Worm (Caenorhabditis elegans) whole organism, mixed stage, embryonic: ENCODE measurements around the gene clu-1.
A peak's percentile ranks its signal among the peaks of the same experiment; 100 is the strongest.

ENCODE experiments used
- blmp-1 ChIP-seq: fragments of 150-350 bp; optimal IDR thresholded peaks from 2 replicates; lab custom pipeline; 2014; ENCODE audit warnings: missing biosample characterization, missing genetic modification characterization
- ceh-39 ChIP-seq: fragments of 150-350 bp; optimal IDR thresholded peaks from 2 replicates; lab custom pipeline; 2014; ENCODE audit warnings: missing biosample characterization, missing genetic modification characterization
- ceh-43 ChIP-seq: fragments of 200-800 bp; sonication (Bioruptor generic); optimal IDR thresholded peaks from 2 replicates; lab custom pipeline; 2018; ENCODE audit warnings: mild to moderate bottlenecking, missing genetic modification characterization, moderate library complexity, missing compliant biosample characterization
- ces-1 ChIP-seq: fragments of 150-350 bp; optimal IDR thresholded peaks from 2 replicates; lab custom pipeline; 2014; ENCODE audit warnings: missing biosample characterization, missing genetic modification reagents, missing genetic modification characterization
- cnd-1 ChIP-seq: fragments of 200-800 bp; sonication (Bioruptor generic); optimal IDR thresholded peaks from 2 replicates; lab custom pipeline; 2018; ENCODE audit warnings: mild to moderate bottlenecking, missing genetic modification characterization, missing compliant biosample characterization
- drap-1 ChIP-seq: fragments of 200-800 bp; sonication (Bioruptor generic); optimal IDR thresholded peaks from 3 replicates; lab custom pipeline; 2018; ENCODE audit warnings: mild to moderate bottlenecking, missing genetic modification characterization, missing compliant biosample characterization
- elt-1 ChIP-seq: sonication (generic microtip); optimal IDR thresholded peaks from 2 replicates; lab custom pipeline; 2017; ENCODE audit warnings: missing genetic modification characterization, mild to moderate bottlenecking, missing compliant biosample characterization, antibody characterized with exemption, moderate library complexity, borderline replicate concordance; ENCODE audit not compliant: insufficient read depth
- elt-3 ChIP-seq: fragments of 150-350 bp; optimal IDR thresholded peaks from 2 replicates; lab custom pipeline; 2014; ENCODE audit warnings: missing biosample characterization, missing genetic modification characterization
- flh-1 ChIP-seq: fragments of 200-800 bp; sonication (Bioruptor generic); optimal IDR thresholded peaks from 2 replicates; lab custom pipeline; 2018; ENCODE audit warnings: mild to moderate bottlenecking, missing genetic modification characterization, moderate library complexity, missing compliant biosample characterization
- ham-2 ChIP-seq: fragments of 200-800 bp; sonication (Bioruptor generic); optimal IDR thresholded peaks from 2 replicates; lab custom pipeline; 2018; ENCODE audit warnings: mild to moderate bottlenecking, missing genetic modification characterization, missing compliant biosample characterization
- hlh-1 ChIP-seq: fragments of 150-350 bp; optimal IDR thresholded peaks from 2 replicates; lab custom pipeline; 2014; ENCODE audit warnings: missing biosample characterization, missing genetic modification reagents, missing genetic modification characterization
- lin-13 ChIP-seq: fragments of 150-350 bp; optimal IDR thresholded peaks from 2 replicates; lab custom pipeline; 2014; ENCODE audit warnings: missing biosample characterization, missing genetic modification characterization
- lin-32 ChIP-seq: fragments of 200-800 bp; sonication (Bioruptor generic); optimal IDR thresholded peaks from 2 replicates; lab custom pipeline; 2018; ENCODE audit warnings: mild to moderate bottlenecking, missing genetic modification characterization, missing compliant biosample characterization
- lsy-2 ChIP-seq: fragments of 150-350 bp; optimal IDR thresholded peaks from 2 replicates; lab custom pipeline; 2014; ENCODE audit warnings: missing biosample characterization, missing genetic modification characterization
- mab-5 ChIP-seq: fragments of 150-350 bp; optimal IDR thresholded peaks from 2 replicates; lab custom pipeline; 2014; ENCODE audit warnings: missing biosample characterization, missing genetic modification characterization
- mep-1 ChIP-seq: fragments of 150-350 bp; optimal IDR thresholded peaks from 2 replicates; lab custom pipeline; 2017; ENCODE audit warnings: missing biosample characterization, missing genetic modification reagents, missing genetic modification characterization, inconsistent platforms
- mls-2 ChIP-seq: sonication (generic microtip); optimal IDR thresholded peaks from 2 replicates; lab custom pipeline; 2016; ENCODE audit warnings: mild to moderate bottlenecking, missing genetic modification characterization, moderate library complexity, missing compliant biosample characterization
- nhr-2 ChIP-seq: fragments of 150-350 bp; optimal IDR thresholded peaks from 2 replicates; lab custom pipeline; 2014; ENCODE audit warnings: missing biosample characterization, missing genetic modification characterization
- nhr-28 ChIP-seq: fragments of 150-350 bp; optimal IDR thresholded peaks from 2 replicates; lab custom pipeline; 2014; ENCODE audit warnings: missing biosample characterization, missing genetic modification characterization
- nhr-76 ChIP-seq: sonication (generic microtip); optimal IDR thresholded peaks from 2 replicates; lab custom pipeline; 2017; ENCODE audit warnings: missing biosample characterization, missing genetic modification characterization
- pha-4 ChIP-seq: fragments of 150-350 bp; optimal IDR thresholded peaks from 2 replicates; lab custom pipeline; 2018; ENCODE audit warnings: missing biosample characterization, missing genetic modification reagents, missing genetic modification characterization
- snpc-4 ChIP-seq: fragments of 150-350 bp; optimal IDR thresholded peaks from 2 replicates; lab custom pipeline; 2014; ENCODE audit warnings: missing biosample characterization, missing genetic modification characterization
- tbx-8 ChIP-seq: fragments of 200-800 bp; sonication (Bioruptor generic); optimal IDR thresholded peaks from 2 replicates; lab custom pipeline; 2018; ENCODE audit warnings: mild to moderate bottlenecking, missing genetic modification characterization, moderate library complexity, missing compliant biosample characterization
- unc-39 ChIP-seq: fragments of 150-350 bp; optimal IDR thresholded peaks from 2 replicates; lab custom pipeline; 2014; ENCODE audit warnings: missing biosample characterization, missing genetic modification characterization
- unc-62 ChIP-seq: fragments of 150-350 bp; optimal IDR thresholded peaks from 2 replicates; lab custom pipeline; 2014; ENCODE audit warnings: missing biosample characterization, missing genetic modification reagents, missing genetic modification characterization
- zip-8 ChIP-seq: fragments of 150-350 bp; optimal IDR thresholded peaks from 2 replicates; lab custom pipeline; 2014; ENCODE audit warnings: missing biosample characterization, missing genetic modification characterization
- ztf-11 ChIP-seq: fragments of 150-350 bp; optimal IDR thresholded peaks from 2 replicates; lab custom pipeline; 2014; ENCODE audit warnings: missing biosample characterization, missing genetic modification characterization

clu-1 gene

ce11 chrIII:9472464-9472863 lies 48.8 kb downstream of the clu-1 start:
- TF ChIP-seq hlh-1 (tag; lab: Kevin White, UChicago) (no peak), tbx-8 (GFP tag; lab: Kevin White, UChicago) (no peak), unc-39 (tag; lab: Kevin White, UChicago) (no peak), nhr-2 (tag; lab: Kevin White, UChicago) (no peak), nhr-28 (no peak), cnd-1 (tag; lab: Kevin White, UChicago) (no peak), snpc-4 (tag; lab: Kevin White, UChicago) (no peak), ces-1 (GFP tag; lab: Kevin White, UChicago) (no peak), mls-2 (tag; lab: Kevin White, UChicago) (no peak), flh-1 (GFP tag; lab: Kevin White, UChicago) (no peak), unc-62 (GFP tag; lab: Kevin White, UChicago) (no peak), mep-1 (tag; lab: Kevin White, UChicago) (no peak), ceh-43 (GFP tag; lab: Kevin White, UChicago) (no peak), zip-8 (tag; lab: Kevin White, UChicago) (no peak), elt-1 (tag; lab: Kevin White, UChicago) (no peak)

ce11 chrIII:9471996-9472395 lies 49.3 kb downstream of the clu-1 start:
- TF ChIP-seq nhr-28 = no peak
- no peak for TF ChIP-seq flh-1 (GFP tag; lab: Kevin White, UChicago)
- no peak for TF ChIP-seq elt-1 (tag; lab: Kevin White, UChicago)
- no peak for TF ChIP-seq nhr-76 (tag; lab: Kevin White, UChicago)
- no peak for TF ChIP-seq ceh-43 (GFP tag; lab: Kevin White, UChicago)
- TF ChIP-seq drap-1 (GFP tag; lab: Kevin White, UChicago) = no peak
- TF ChIP-seq unc-62 (GFP tag; lab: Kevin White, UChicago) = no peak
- no peak for TF ChIP-seq ces-1 (GFP tag; lab: Kevin White, UChicago)
- no peak for TF ChIP-seq mep-1 (tag; lab: Kevin White, UChicago)
- no peak for TF ChIP-seq mls-2 (tag; lab: Kevin White, UChicago)
- TF ChIP-seq pha-4 = no peak
- no peak for TF ChIP-seq snpc-4 (tag; lab: Kevin White, UChicago)
- TF ChIP-seq lsy-2 (tag; lab: Kevin White, UChicago) = no peak

- TF ChIP-seq ceh-39 (tag; lab: Kevin White, UChicago) = no peak
- no peak for TF ChIP-seq mab-5 (tag; lab: Kevin White, UChicago)
- no peak for TF ChIP-seq ceh-43 (GFP tag; lab: Kevin White, UChicago)
- no peak for TF ChIP-seq ztf-11 (tag; lab: Kevin White, UChicago)
- no peak for TF ChIP-seq flh-1 (GFP tag; lab: Kevin White, UChicago)
- no peak for TF ChIP-seq ham-2 (GFP tag; lab: Kevin White, UChicago)
- TF ChIP-seq snpc-4 (tag; lab: Kevin White, UChicago) = no peak
- TF ChIP-seq tbx-8 (GFP tag; lab: Kevin White, UChicago) = no peak
- TF ChIP-seq hlh-1 (tag; lab: Kevin White, UChicago) = no peak
- no peak for TF ChIP-seq lsy-2 (tag; lab: Kevin White, UChicago)
- TF ChIP-seq elt-3 (tag; lab: Kevin White, UChicago) = no peak
- no peak for TF ChIP-seq nhr-28
- TF ChIP-seq blmp-1 (tag; lab: Kevin White, UChicago) = no peak
- no peak for TF ChIP-seq mls-2 (tag; lab: Kevin White, UChicago)
- no peak for TF ChIP-seq mep-1 (tag; lab: Kevin White, UChicago)
- no peak for TF ChIP-seq lin-13 (tag; lab: Kevin White, UChicago)
- no peak for TF ChIP-seq unc-62 (GFP tag; lab: Kevin White, UChicago)
- TF ChIP-seq, all 35 proteins: peak for 0
Observed at ce11 chrIII:9467857-9468256, 53.4 kb downstream of the clu-1 start, which contains the start of gene tag-342. tag-342 (plus strand) TSS chrIII:9468157.

ce11 chrIII:9467095-9467494 lies 54.2 kb downstream of the clu-1 start, which contains the start of gene baf-1:
baf-1 (plus strand) TSS chrIII:9467464.
- TF ChIP-seq ceh-39 (tag; lab: Kevin White, UChicago) = peak; percentile 79
- TF ChIP-seq mep-1 (tag; lab: Kevin White, UChicago) = peak; percentile 55
- no peak for TF ChIP-seq lin-32
- no peak for TF ChIP-seq mls-2 (tag; lab: Kevin White, UChicago)
- peak; percentile 54 for TF ChIP-seq lsy-2 (tag; lab: Kevin White, UChicago)
